Worm (Caenorhabditis elegans): ENCODE data around the gene F14F9.2.

The F14F9.2 gene

DNA sequence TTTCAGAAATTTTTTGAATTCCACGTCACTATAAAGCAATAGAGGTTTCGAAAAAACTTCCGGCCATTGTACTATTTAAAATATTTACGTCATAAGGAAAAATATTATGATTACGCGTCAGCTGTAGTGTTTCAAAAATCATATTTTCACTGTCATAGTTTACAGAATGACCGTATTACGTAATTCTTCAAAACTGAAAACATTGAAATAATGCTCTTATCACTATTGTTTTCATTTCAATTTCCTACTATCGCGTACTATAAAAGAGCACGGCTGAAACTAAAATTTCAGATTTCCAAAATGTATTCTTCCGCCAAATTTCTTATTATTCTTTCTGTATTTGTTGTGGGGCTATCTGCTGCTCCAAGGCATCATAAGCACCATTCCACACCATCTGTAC, at the start of gene F14F9.2:
F14F9.2 (plus strand) TSS at position 301 of the 400 bp plus-strand sequence.
- no peak for TF ChIP-seq snpc-1.3 (tag; optimal IDR thresholded peaks at IDR 0.05; ENCODE audit: insufficient read depth)
- TF ChIP-seq F23B12.7 (tag; optimal IDR thresholded peaks at IDR 0.05; ENCODE audit: insufficient read depth) = no peak
- no peak for TF ChIP-seq B0261.1 (tag; optimal IDR thresholded peaks at IDR 0.05)
- TF ChIP-seq snpc-4 (GFP tag; optimal IDR thresholded peaks at IDR 0.05) = no peak
- TF ChIP-seq snpc-4 (tag; optimal IDR thresholded peaks at IDR 0.05) = no peak
- TF ChIP-seq B0336.3 (GFP tag; IDR thresholded peaks at IDR 0.05) = no peak
- TF ChIP-seq dpl-1 (GFP tag; optimal IDR thresholded peaks at IDR 0.05) = no peak
- TF ChIP-seq die-1 (tag; optimal IDR thresholded peaks at IDR 0.05) = no peak
- TF ChIP-seq nfya-2 (GFP tag; IDR thresholded peaks at IDR 0.05) = no peak
- no peak for TF ChIP-seq lag-1 (GFP tag; IDR thresholded peaks at IDR 0.05)
- TF ChIP-seq lsy-27 (tag; optimal IDR thresholded peaks at IDR 0.05; ENCODE audit: borderline replicate concordance, insufficient read depth) = no peak

- TF ChIP-seq ama-1 (optimal IDR thresholded peaks at IDR 0.05) (no peak), ama-1 (GFP tag; optimal IDR thresholded peaks at IDR 0.05) (no peak), fkh-3 (tag; optimal IDR thresholded peaks at IDR 0.05) (no peak), tbp1 (GFP tag; optimal IDR thresholded peaks at IDR 0.05) (no peak), Y79H2A.3 (GFP tag; conservative IDR thresholded peaks at IDR 0.05) (no peak), let-526 (GFP tag; IDR thresholded peaks at IDR 0.05) (no peak), B0336.3 (GFP tag; IDR thresholded peaks at IDR 0.05) (no peak), lsl-1 (GFP tag; optimal IDR thresholded peaks at IDR 0.05) (no peak), atf-7 (tag; optimal IDR thresholded peaks at IDR 0.05) (no peak), ccch-3 (GFP tag; optimal IDR thresholded peaks at IDR 0.05) (no peak), rcor-1 (GFP tag; IDR thresholded peaks at IDR 0.05) (no peak), hlh-26 (GFP tag; conservative IDR thresholded peaks at IDR 0.05) (no peak), nfya-2 (GFP tag; IDR thresholded peaks at IDR 0.05) (no peak)
Measured at ce11 chrV:5097035-5097434, 47.6 kb upstream of the F14F9.2 start, which contains the start of gene C04F5.2. C04F5.2 (minus strand) TSS chrV:5097135.

- TF ChIP-seq F37B4.10 (GFP tag; IDR thresholded peaks at IDR 0.05) = no peak
- TF ChIP-seq F57C9.4 (tag; optimal IDR thresholded peaks at IDR 0.05) = no peak
- no peak for TF ChIP-seq F22D6.2 (tag; optimal IDR thresholded peaks at IDR 0.05)
- no peak for TF ChIP-seq Y67H2A.10 (GFP tag; conservative IDR thresholded peaks at IDR 0.05)
- TF ChIP-seq madf-6 (GFP tag; IDR thresholded peaks at IDR 0.05) = no peak
- no peak for TF ChIP-seq cebp-1 (GFP tag; IDR thresholded peaks at IDR 0.05)
- no peak for TF ChIP-seq cebp-1 (tag; optimal IDR thresholded peaks at IDR 0.05)
- no peak for TF ChIP-seq ceh-100 (GFP tag; IDR thresholded peaks at IDR 0.05)
- TF ChIP-seq madf-10 (tag; optimal IDR thresholded peaks at IDR 0.05) = no peak
- no peak for TF ChIP-seq ztf-26 (tag; optimal IDR thresholded peaks at IDR 0.05)
- TF ChIP-seq B0261.1 (tag; optimal IDR thresholded peaks at IDR 0.05) = no peak
- TF ChIP-seq sea-2 (GFP tag; IDR thresholded peaks at IDR 0.05) = no peak
- no peak for TF ChIP-seq F10E7.11 (tag; optimal IDR thresholded peaks at IDR 0.05)
- no peak for TF ChIP-seq egrh-3 (GFP tag; IDR thresholded peaks at IDR 0.05)
Measured at ce11 chrV:5098925-5099324, 45.7 kb upstream of the F14F9.2 start, which contains the start of gene unc-46. unc-46 (minus strand) TSS chrV:5099025.

DNA sequence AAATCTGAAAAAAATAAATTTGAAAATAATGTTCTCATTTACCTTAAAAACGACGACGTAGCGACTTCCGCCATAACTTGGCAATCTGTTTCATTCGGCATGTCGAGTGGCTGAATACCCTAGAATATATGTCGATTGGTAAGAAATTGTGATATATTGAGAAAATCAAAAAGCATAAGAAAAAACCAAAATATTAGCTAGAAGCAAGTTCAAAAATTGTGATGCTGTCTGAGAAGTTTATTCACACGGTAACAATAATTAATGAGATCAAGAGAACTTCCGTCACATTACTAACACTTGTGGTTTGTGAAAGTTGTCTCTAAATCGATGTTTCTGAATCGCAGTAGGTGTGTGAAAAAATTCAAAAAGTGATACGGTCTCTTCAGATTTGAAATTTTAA, 42.6 kb upstream of the F14F9.2 start, which contains the start of gene srab-1:
srab-1 (minus strand) TSS at position 101 of the 400 bp plus-strand sequence.
- no peak for TF ChIP-seq Y79H2A.3 (GFP tag; conservative IDR thresholded peaks at IDR 0.05)
- TF ChIP-seq aptf-2 (GFP tag; conservative IDR thresholded peaks at IDR 0.05) = no peak
- no peak for TF ChIP-seq ztf-22 (GFP tag; optimal IDR thresholded peaks at IDR 0.05)
- TF ChIP-seq nhr-27 (tag; optimal IDR thresholded peaks at IDR 0.05) = no peak
- TF ChIP-seq efl-1 (GFP tag; optimal IDR thresholded peaks at IDR 0.05) = no peak
- TF ChIP-seq attf-6 (GFP tag; IDR thresholded peaks at IDR 0.05) = no peak
- no peak for TF ChIP-seq B0261.1 (tag; optimal IDR thresholded peaks at IDR 0.05)
- TF ChIP-seq dpl-1 (GFP tag; optimal IDR thresholded peaks at IDR 0.05) = no peak
- no peak for TF ChIP-seq nhr-179 (tag; optimal IDR thresholded peaks at IDR 0.05)
- no peak for TF ChIP-seq hrde-1 (tag; optimal IDR thresholded peaks at IDR 0.05; ENCODE audit: borderline replicate concordance)
- TF ChIP-seq aptf-3 (GFP tag; IDR thresholded peaks at IDR 0.05) = no peak
- TF ChIP-seq hsf-1 (GFP tag; IDR thresholded peaks at IDR 0.05) = no peak
- TF ChIP-seq C17E4.6 (GFP tag; IDR thresholded peaks at IDR 0.05) = no peak
